Worm (Caenorhabditis elegans) whole organism, L4 larva: ENCODE results near the gene mxl-1.

Experiments
- Y48G9A.11 ChIP-seq: fragments of 200-800 bp; sonication (Bioruptor generic); IDR thresholded peaks from 2 replicates; pipeline ENCODE4 v1.3.6; 2022; ENCODE audit warnings: missing genetic modification reagents, missing genetic modification characterization, missing compliant biosample characterization
- ceh-82 ChIP-seq: sonication (generic microtip); optimal IDR thresholded peaks from 2 replicates; lab custom pipeline; 2017; ENCODE audit warnings: missing biosample characterization, missing genetic modification characterization
- lin-38 ChIP-seq: fragments of 200-800 bp; sonication (Bioruptor generic); IDR thresholded peaks from 2 replicates; pipeline ENCODE4 v1.3.6; 2022; ENCODE audit warnings: missing genetic modification reagents, missing genetic modification characterization, missing compliant biosample characterization
- lir-3 ChIP-seq: sonication (generic microtip); optimal IDR thresholded peaks from 2 replicates; lab custom pipeline; 2016; ENCODE audit warnings: mild to moderate bottlenecking, missing genetic modification characterization, missing compliant biosample characterization
- lsy-2 ChIP-seq, 2 experiments: fragments of 150-350 bp in 1 of 2; sonication (generic microtip) in 1 of 2; optimal IDR thresholded peaks; 2 replicates each; lab custom pipeline; 2014 to 2017; ENCODE audit warnings: missing biosample characterization in 2 of 2, missing genetic modification characterization in 2 of 2
- snpc-4 ChIP-seq: fragments of 150-350 bp; optimal IDR thresholded peaks from 2 replicates; lab custom pipeline; 2014; ENCODE audit warnings: missing biosample characterization, missing genetic modification characterization

- no peak for TF ChIP-seq snpc-4 (tag; lab: Kevin White, UChicago)
- no peak for TF ChIP-seq lir-3 (tag; lab: Kevin White, UChicago)
- TF ChIP-seq lsy-2 (tag; optimal IDR thresholded peaks at IDR 0.05; lab: Kevin White, UChicago): no peak
- TF ChIP-seq Y48G9A.11 (GFP tag; lab: Robert Waterston, UW): no peak
- TF ChIP-seq ceh-82 (tag; lab: Kevin White, UChicago): no peak
- no peak for TF ChIP-seq lin-38 (GFP tag; lab: Robert Waterston, UW)
These were observed at the start of gene mxl-1 for ce11 chrV:11244539-11244938.
